Fruit fly (Drosophila melanogaster): ENCODE results near the gene Kots.

Gene Kots

DNA sequence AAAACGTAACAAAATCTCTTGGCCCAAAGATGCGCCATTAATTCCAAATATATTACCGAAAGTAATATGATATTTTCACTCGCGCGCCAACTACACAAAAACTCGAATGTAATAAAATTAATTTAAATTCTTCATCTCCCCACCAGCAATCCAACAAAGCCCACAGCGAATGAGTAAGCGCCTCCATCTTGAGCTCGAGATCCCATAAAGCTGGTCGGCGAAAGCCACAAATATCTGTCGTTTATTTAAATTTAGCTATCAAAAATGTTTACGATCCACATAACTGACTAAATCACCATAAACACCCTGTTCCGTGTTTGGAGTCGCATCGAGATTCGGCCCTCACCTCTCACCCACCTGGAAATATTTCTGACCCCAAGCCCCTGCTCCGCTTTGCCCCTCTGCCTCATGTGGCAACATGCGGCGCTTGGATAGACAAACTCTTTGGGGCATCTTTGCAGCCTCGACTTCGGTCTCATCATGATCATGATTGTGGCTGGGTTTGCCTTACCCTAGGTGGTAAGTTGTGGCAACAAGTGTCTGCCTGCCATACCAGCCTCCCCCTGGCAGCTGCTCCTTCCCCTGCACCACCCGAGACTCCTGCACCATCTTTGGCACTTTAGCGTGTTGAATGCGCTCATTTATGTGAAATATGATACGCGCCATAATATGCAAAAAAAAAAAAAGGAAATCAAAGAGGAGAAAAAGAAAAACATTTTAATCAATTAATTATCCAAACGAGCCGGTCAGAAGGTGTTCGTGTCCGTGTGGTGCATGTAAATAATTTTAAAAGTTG, 51.8 kb downstream of the Kots start:
- TF ChIP-seq CG17801 (GFP tag; optimal IDR thresholded peaks at IDR 0.05; ENCODE audit: partially characterized antibody): no peak

DNA sequence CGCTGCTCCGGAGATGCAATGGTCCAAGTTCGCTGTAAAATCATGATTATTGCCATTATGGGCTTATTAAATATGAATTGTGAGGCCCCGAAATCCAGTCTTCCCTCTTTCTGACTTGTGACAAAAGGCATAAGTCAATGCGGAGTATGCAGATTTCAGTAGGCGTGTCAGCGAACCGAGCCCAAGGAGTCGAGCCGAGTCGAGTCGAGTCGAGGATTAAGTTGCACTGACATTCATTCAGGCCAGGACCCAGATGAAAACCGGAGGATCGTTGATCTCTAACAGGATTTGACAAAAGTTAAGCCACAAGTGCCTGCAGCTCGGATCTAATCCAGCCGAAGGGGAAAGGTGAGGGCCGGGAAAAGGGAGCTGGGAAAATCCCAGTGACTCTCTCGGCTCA, 52.7 kb downstream of the Kots start:
- TF ChIP-seq CG17801 (GFP tag; optimal IDR thresholded peaks at IDR 0.05; ENCODE audit: partially characterized antibody): no peak
